Fruit fly (Drosophila melanogaster): ENCODE measurements around the gene Polr3D.
A peak's percentile ranks its signal among the peaks of the same experiment; 100 is the strongest.

DNA sequence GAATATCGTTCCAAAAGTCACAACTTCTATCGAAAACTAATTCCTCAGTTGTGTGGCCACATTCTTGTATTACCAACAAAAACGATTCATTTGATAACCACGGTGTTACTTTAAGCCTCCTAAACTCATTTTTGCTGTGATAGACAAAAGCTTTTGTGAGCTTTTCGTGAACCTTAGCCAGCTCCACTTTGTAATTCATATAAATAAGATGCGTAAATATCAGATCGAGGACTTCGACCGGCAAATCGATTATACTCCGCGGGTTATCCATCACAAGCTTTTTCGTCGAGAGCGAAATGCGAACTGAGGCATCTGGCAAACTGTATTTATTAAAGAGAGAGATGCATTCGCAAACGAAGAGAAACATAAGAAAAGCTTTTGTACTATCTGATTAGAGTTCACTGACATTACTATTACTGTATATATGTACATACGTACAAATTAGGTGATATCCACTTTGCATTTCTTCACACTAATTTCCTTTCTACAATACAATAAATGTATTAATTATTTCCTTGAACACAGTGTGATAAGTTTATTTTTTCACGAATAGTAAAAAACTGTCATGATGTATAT lies 35.7 kb downstream of the Polr3D start, which contains the start of gene CG44004:
- TF ChIP-seq Crg-1 (GFP tag; optimal IDR thresholded peaks at IDR 0.05) (no peak), CG14711 (tag; optimal IDR thresholded peaks at IDR 0.05) (no peak), CG12768 (GFP tag; optimal IDR thresholded peaks at IDR 0.05) (no peak), CG5204 (GFP tag; optimal IDR thresholded peaks at IDR 0.05) (no peak), toe (GFP tag; optimal IDR thresholded peaks at IDR 0.05) (no peak), cic (GFP tag; optimal IDR thresholded peaks at IDR 0.05) (no peak), kay (GFP tag; ENCODE audit: borderline replicate concordance) (peak; percentile 18), Clk (GFP tag; optimal IDR thresholded peaks at IDR 0.05) (no peak), CG33017 (tag; optimal IDR thresholded peaks at IDR 0.05) (no peak), bab1 (GFP tag; optimal IDR thresholded peaks at IDR 0.05) (no peak), CG11617 (GFP tag; optimal IDR thresholded peaks at IDR 0.05) (no peak), pad (GFP tag; optimal IDR thresholded peaks at IDR 0.05) (no peak), CG7045 (GFP tag; optimal IDR thresholded peaks at IDR 0.05) (no peak), Mnt (GFP tag; optimal IDR thresholded peaks at IDR 0.05) (no peak)
